Fruit fly (Drosophila melanogaster): Measurements from ENCODE around the gene Polr3D.

The Polr3D gene

dm6 chr3L:18114038-18114926, 4.9 kb upstream of the Polr3D start (continued):
- TF ChIP-seq CG31441 (GFP tag; IDR thresholded peaks at IDR 0.05), result peak; percentile 55
- TF ChIP-seq CG2129 (GFP tag; IDR thresholded peaks at IDR 0.05; ENCODE audit: partially characterized antibody), result no peak
- peak; percentile 1 for TF ChIP-seq sqz (GFP tag; optimal IDR thresholded peaks at IDR 0.05)
- TF ChIP-seq CG1024 (GFP tag; IDR thresholded peaks at IDR 0.05), result no peak
- no peak for TF ChIP-seq otp (GFP tag; IDR thresholded peaks at IDR 0.05)
- no peak for TF ChIP-seq ATbp (GFP tag; optimal IDR thresholded peaks at IDR 0.05)
- TF ChIP-seq Hr3 (GFP tag; optimal IDR thresholded peaks at IDR 0.05), result peak; percentile 33
- TF ChIP-seq CG16779 (GFP tag; IDR thresholded peaks at IDR 0.05), result peak; percentile 70
- TF ChIP-seq Dp (GFP tag; optimal IDR thresholded peaks at IDR 0.05), result peak; percentile 8
- TF ChIP-seq Sox100B (GFP tag; optimal IDR thresholded peaks at IDR 0.05), result peak; percentile 56
- peak; percentile 77 for TF ChIP-seq gem (tag; optimal IDR thresholded peaks at IDR 0.05)
- TF ChIP-seq pros (GFP tag; optimal IDR thresholded peaks at IDR 0.05), result no peak
- no peak for TF ChIP-seq hb (GFP tag; IDR thresholded peaks at IDR 0.05; ENCODE audit: partially characterized antibody)
- TF ChIP-seq CG15073 (GFP tag; optimal IDR thresholded peaks at IDR 0.05), result no peak
- TF ChIP-seq E2f1 (GFP tag; IDR thresholded peaks at IDR 0.05), result 0 out of 2 replicates have a peak, but pooled peaks have one; percentile 15
- no peak for TF ChIP-seq aop (GFP tag; IDR thresholded peaks at IDR 0.05)
- TF ChIP-seq tio (GFP tag; optimal IDR thresholded peaks at IDR 0.05), result no peak
- no peak for TF ChIP-seq BEAF-32 (GFP tag; optimal IDR thresholded peaks at IDR 0.05)
- peak; percentile 37; the same call in 1 of the 2 replicates for TF ChIP-seq NFAT (GFP tag; IDR thresholded peaks at IDR 0.05)
- TF ChIP-seq Fer2 (tag; optimal IDR thresholded peaks at IDR 0.05), result no peak
- TF ChIP-seq CG6791 (GFP tag; IDR thresholded peaks at IDR 0.05; ENCODE audit: partially characterized antibody), result no peak
- TF ChIP-seq exex (tag; optimal IDR thresholded peaks at IDR 0.05), result peak; percentile 18
- no peak for TF ChIP-seq gt (GFP tag; IDR thresholded peaks at IDR 0.05)
- peak; percentile 64 for TF ChIP-seq CoRest (tag; optimal IDR thresholded peaks at IDR 0.05)
- TF ChIP-seq fd102C (GFP tag; optimal IDR thresholded peaks at IDR 0.05), result no peak
- no peak for TF ChIP-seq NC2β (GFP tag; optimal IDR thresholded peaks at IDR 0.05)
- no peak for TF ChIP-seq lbe (GFP tag; optimal IDR thresholded peaks at IDR 0.05)
- TF ChIP-seq Med (GFP tag), result peak; percentile 92
- peak; percentile 28 for TF ChIP-seq Hsf (GFP tag; optimal IDR thresholded peaks at IDR 0.05)
- no peak for TF ChIP-seq abd-A (tag; optimal IDR thresholded peaks at IDR 0.05)
- TF ChIP-seq CG2712 (tag; optimal IDR thresholded peaks at IDR 0.05), result peak; percentile 33
- peak; percentile 37 for TF ChIP-seq NfI (GFP tag; optimal IDR thresholded peaks at IDR 0.05)
- TF ChIP-seq Dad (GFP tag; optimal IDR thresholded peaks at IDR 0.05), result no peak
- peak in 1 of 2 experiments; percentile 82 for TF ChIP-seq Hr51 (GFP tag; optimal IDR thresholded peaks at IDR 0.05)
- TF ChIP-seq D19B (GFP tag; optimal IDR thresholded peaks at IDR 0.05), result no peak
- TF ChIP-seq pfk (GFP tag; optimal IDR thresholded peaks at IDR 0.05), result no peak
- 0 out of 2 replicates have a peak, but pooled peaks have one; percentile 9 for TF ChIP-seq Ada2b (GFP tag; IDR thresholded peaks at IDR 0.05)
- TF ChIP-seq CG6683 (GFP tag; optimal IDR thresholded peaks at IDR 0.05), result no peak
- TF ChIP-seq Trl (optimal IDR thresholded peaks at IDR 0.05), result peak in 1 of 2 experiments; percentile 2
- TF ChIP-seq Trl (GFP tag; optimal IDR thresholded peaks at IDR 0.05), result peak; percentile 54
- TF ChIP-seq lmd (GFP tag; IDR thresholded peaks at IDR 0.05), result no peak; the same call in none of the 2 replicates
- no peak for TF ChIP-seq YL-1 (GFP tag; optimal IDR thresholded peaks at IDR 0.05)
- peak; percentile 14; the same call in 1 of the 2 replicates for TF ChIP-seq ap (GFP tag; IDR thresholded peaks at IDR 0.05)
- peak; percentile 6 for TF ChIP-seq CG4328 (GFP tag; optimal IDR thresholded peaks at IDR 0.05)
- TF ChIP-seq HHEX (GFP tag; optimal IDR thresholded peaks at IDR 0.05), result peak; percentile 49
- no peak for TF ChIP-seq HLH54F (GFP tag; optimal IDR thresholded peaks at IDR 0.05)
- no peak for TF ChIP-seq CG3065 (GFP tag; optimal IDR thresholded peaks at IDR 0.05)
- TF ChIP-seq CG10565 (GFP tag; optimal IDR thresholded peaks at IDR 0.05), result no peak
